Worm (Caenorhabditis elegans) whole organism, L2 larva: ENCODE results near the gene copz-1.
"Not testable (repeated sequence)": the region's sequence is repeated elsewhere in the genome, so short reads cannot be mapped to it uniquely, and the experiment has no call there.

Source experiments
- C34F6.9 ChIP-seq: fragments of 150-350 bp; optimal IDR thresholded peaks from 2 replicates; lab custom pipeline; 2014; ENCODE audit warnings: missing biosample characterization, missing genetic modification characterization
- F13H6.1 ChIP-seq: sonication (generic microtip); optimal IDR thresholded peaks from 2 replicates; lab custom pipeline; 2016; ENCODE audit warnings: missing genetic modification characterization, missing compliant biosample characterization
- R02D3.7 ChIP-seq: fragments of 150-350 bp; optimal IDR thresholded peaks from 2 replicates; lab custom pipeline; 2014; ENCODE audit warnings: missing biosample characterization, missing genetic modification characterization
- Y55F3AM.14 ChIP-seq: fragments of 200-800 bp; sonication (Bioruptor generic); optimal IDR thresholded peaks from 2 replicates; lab custom pipeline; 2018; ENCODE audit warnings: mild to moderate bottlenecking, missing genetic modification characterization, missing compliant biosample characterization
- ZK546.5 ChIP-seq: sonication (generic microtip); optimal IDR thresholded peaks from 2 replicates; lab custom pipeline; 2017; ENCODE audit warnings: missing biosample characterization, missing genetic modification characterization
- alr-1 ChIP-seq: fragments of 150-350 bp; optimal IDR thresholded peaks from 2 replicates; lab custom pipeline; 2014; ENCODE audit warnings: missing biosample characterization, missing genetic modification characterization
- aly-2 ChIP-seq: fragments of 150-350 bp; optimal IDR thresholded peaks from 2 replicates; lab custom pipeline; 2014; ENCODE audit warnings: missing biosample characterization, missing genetic modification characterization
- ama-1 ChIP-seq: fragments of 150-350 bp; optimal IDR thresholded peaks from 2 replicates; lab custom pipeline; 2018; ENCODE audit warnings: inconsistent platforms
- blmp-1 ChIP-seq: sonication (generic microtip); optimal IDR thresholded peaks from 2 replicates; lab custom pipeline; 2017; ENCODE audit warnings: missing genetic modification characterization, mild to moderate bottlenecking, missing compliant biosample characterization, antibody characterized with exemption, moderate library complexity; ENCODE audit not compliant: insufficient read depth
- ceh-16 ChIP-seq: fragments of 150-350 bp; optimal IDR thresholded peaks from 2 replicates; lab custom pipeline; 2014; ENCODE audit warnings: missing biosample characterization, missing genetic modification characterization
- ceh-82 ChIP-seq: fragments of 150-350 bp; optimal IDR thresholded peaks from 2 replicates; lab custom pipeline; 2014; ENCODE audit warnings: missing biosample characterization, missing genetic modification characterization
- dmd-4 ChIP-seq: sonication (generic microtip); optimal IDR thresholded peaks from 2 replicates; lab custom pipeline; 2017; ENCODE audit warnings: missing biosample characterization, missing genetic modification characterization
- egl-27 ChIP-seq: sonication (generic microtip); optimal IDR thresholded peaks from 3 replicates; lab custom pipeline; 2017; ENCODE audit warnings: missing biosample characterization, missing genetic modification reagents, missing genetic modification characterization
- elt-1 ChIP-seq: fragments of 150-350 bp; optimal IDR thresholded peaks from 2 replicates; lab custom pipeline; 2014; ENCODE audit warnings: missing biosample characterization, missing genetic modification characterization
- elt-3 ChIP-seq: sonication (generic microtip); optimal IDR thresholded peaks from 2 replicates; lab custom pipeline; 2017; ENCODE audit warnings: missing biosample characterization, missing genetic modification characterization
- fos-1 ChIP-seq: fragments of 150-350 bp; optimal IDR thresholded peaks from 2 replicates; lab custom pipeline; 2014; ENCODE audit warnings: missing biosample characterization, missing genetic modification characterization
- lin-39 ChIP-seq: fragments of 150-350 bp; optimal IDR thresholded peaks from 2 replicates; lab custom pipeline; 2014; ENCODE audit warnings: missing biosample characterization, missing genetic modification reagents, missing genetic modification characterization
- lsy-2 ChIP-seq, 2 experiments: fragments of 150-350 bp in 1 of 2; sonication (generic microtip) in 1 of 2; optimal IDR thresholded peaks; 2 replicates each; lab custom pipeline; 2014 to 2017; ENCODE audit warnings: missing biosample characterization in 2 of 2, missing genetic modification characterization in 2 of 2
- mab-5 ChIP-seq: fragments of 150-350 bp; optimal IDR thresholded peaks from 2 replicates; lab custom pipeline; 2014; ENCODE audit warnings: missing biosample characterization, missing genetic modification characterization
- mbf-1 ChIP-seq: sonication (generic microtip); optimal IDR thresholded peaks from 2 replicates; lab custom pipeline; 2017; ENCODE audit warnings: missing biosample characterization, missing genetic modification characterization
- mdl-1 ChIP-seq, 2 experiments: fragments of 150-350 bp in 1 of 2; sonication (generic microtip) in 1 of 2; optimal IDR thresholded peaks; 2 replicates each; lab custom pipeline; 2017; ENCODE audit warnings: missing biosample characterization in 2 of 2, missing genetic modification characterization in 2 of 2
- nhr-10 ChIP-seq: sonication (generic microtip); optimal IDR thresholded peaks from 2 replicates; lab custom pipeline; 2017; ENCODE audit warnings: missing biosample characterization, missing genetic modification characterization
- nhr-11 ChIP-seq: fragments of 150-350 bp; optimal IDR thresholded peaks from 2 replicates; lab custom pipeline; 2014; ENCODE audit warnings: missing biosample characterization, missing genetic modification characterization
- nhr-12 ChIP-seq: fragments of 150-350 bp; optimal IDR thresholded peaks from 2 replicates; lab custom pipeline; 2014; ENCODE audit warnings: missing biosample characterization, missing genetic modification characterization
- nhr-129 ChIP-seq: fragments of 150-350 bp; optimal IDR thresholded peaks from 2 replicates; lab custom pipeline; 2014; ENCODE audit warnings: missing biosample characterization, missing genetic modification characterization
- nhr-21 ChIP-seq: fragments of 150-350 bp; optimal IDR thresholded peaks from 2 replicates; lab custom pipeline; 2014; ENCODE audit warnings: missing biosample characterization, missing genetic modification characterization
- nhr-23 ChIP-seq: fragments of 150-350 bp; optimal IDR thresholded peaks from 2 replicates; lab custom pipeline; 2014; ENCODE audit warnings: missing biosample characterization, missing genetic modification reagents, missing genetic modification characterization
- nhr-6 ChIP-seq: fragments of 150-350 bp; optimal IDR thresholded peaks from 2 replicates; lab custom pipeline; 2014; ENCODE audit warnings: missing biosample characterization, missing genetic modification characterization
- nhr-77 ChIP-seq: fragments of 150-350 bp; optimal IDR thresholded peaks from 2 replicates; lab custom pipeline; 2014; ENCODE audit warnings: missing biosample characterization, missing genetic modification characterization
- peb-1 ChIP-seq: fragments of 150-350 bp; optimal IDR thresholded peaks from 2 replicates; lab custom pipeline; 2014; ENCODE audit warnings: missing biosample characterization, missing genetic modification characterization
- sem-4 ChIP-seq: fragments of 150-350 bp; optimal IDR thresholded peaks from 2 replicates; lab custom pipeline; 2014; ENCODE audit warnings: missing biosample characterization, missing genetic modification reagents, missing genetic modification characterization
- skn-1 ChIP-seq: sonication (generic microtip); optimal IDR thresholded peaks from 2 replicates; lab custom pipeline; 2017; ENCODE audit warnings: missing biosample characterization, missing genetic modification characterization
- sma-9 ChIP-seq, 2 experiments: fragments of 150-350 bp in 1 of 2; sonication (generic microtip) in 1 of 2; optimal IDR thresholded peaks; 2 replicates each; lab custom pipeline; 2014 to 2016; ENCODE audit warnings: missing genetic modification characterization in 2 of 2, mild to moderate bottlenecking in 1 of 2, missing biosample characterization in 1 of 2, missing compliant biosample characterization in 1 of 2, missing genetic modification reagents in 1 of 2, moderate library complexity in 1 of 2
- unc-39 ChIP-seq: fragments of 150-350 bp; optimal IDR thresholded peaks from 2 replicates; lab custom pipeline; 2014; ENCODE audit warnings: missing biosample characterization, missing genetic modification characterization
- unc-55 ChIP-seq: fragments of 150-350 bp; sonication (generic microtip); optimal IDR thresholded peaks from 3 replicates; lab custom pipeline; 2014; ENCODE audit warnings: missing biosample characterization, missing genetic modification reagents, missing genetic modification characterization
- unc-62 ChIP-seq: fragments of 150-350 bp; optimal IDR thresholded peaks from 2 replicates; lab custom pipeline; 2014; ENCODE audit warnings: missing biosample characterization, missing genetic modification reagents, missing genetic modification characterization
- ztf-1 ChIP-seq: fragments of 200-800 bp; sonication (Bioruptor generic); conservative IDR thresholded peaks from 2 replicates; pipeline ENCODE4 v1.3.6; 2022; ENCODE audit warnings: missing genetic modification characterization, missing compliant biosample characterization
- ztf-4 ChIP-seq: fragments of 150-350 bp; optimal IDR thresholded peaks from 2 replicates; lab custom pipeline; 2014; ENCODE audit warnings: missing biosample characterization, missing genetic modification characterization

copz-1 gene

DNA sequence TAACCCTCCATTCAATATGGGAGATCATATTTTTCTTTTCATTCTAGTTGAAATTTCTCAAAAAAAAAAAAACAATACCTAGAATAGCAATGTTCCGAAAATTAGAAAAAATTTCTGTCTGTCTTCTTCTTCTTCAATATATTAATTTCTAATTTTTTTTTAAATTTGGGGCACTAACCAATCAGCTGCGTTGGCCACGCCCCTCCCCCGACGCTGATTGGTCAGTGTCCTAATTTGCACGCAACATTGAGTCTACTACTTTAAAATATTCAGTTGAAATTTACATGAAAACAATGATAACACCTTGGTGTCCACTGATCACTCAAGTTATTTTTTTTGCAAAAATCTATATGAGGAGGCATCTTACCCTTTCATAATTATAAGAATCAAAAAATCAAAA lies 23.3 kb downstream of the copz-1 start:
- TF ChIP-seq R02D3.7 (no peak), alr-1 (no peak), elt-1 (tag; lab: Kevin White, UChicago) (no peak), nhr-12 (tag; lab: Kevin White, UChicago) (no peak), sem-4 (tag; lab: Kevin White, UChicago) (no peak), peb-1 (tag; lab: Kevin White, UChicago) (no peak), nhr-6 (tag; lab: Kevin White, UChicago) (no peak), egl-27 (no peak)

DNA sequence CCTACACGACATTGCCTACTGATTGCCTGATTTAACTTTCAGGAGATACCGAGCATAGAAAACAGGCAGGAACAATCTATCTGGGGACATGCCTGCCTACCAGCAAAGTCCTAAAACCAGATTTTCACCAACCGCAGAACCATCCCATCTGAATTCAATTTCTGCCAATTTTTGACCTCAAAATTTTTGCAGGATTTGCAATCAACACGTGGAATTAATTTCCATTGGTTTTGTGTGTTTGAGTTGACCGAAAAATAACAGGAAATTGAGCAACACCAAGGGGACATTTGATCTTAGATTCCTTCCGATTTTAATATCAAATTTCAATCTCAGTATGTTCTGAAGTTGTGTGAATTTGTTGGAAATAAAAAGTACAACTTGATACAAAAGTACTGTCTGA lies 26.3 kb downstream of the copz-1 start:
- TF ChIP-seq egl-27 (no peak), ceh-16 (tag; lab: Kevin White, UChicago) (no peak), elt-1 (tag; lab: Kevin White, UChicago) (no peak), nhr-11 (tag; lab: Kevin White, UChicago) (no peak), unc-39 (tag; lab: Kevin White, UChicago) (no peak), nhr-77 (tag; lab: Kevin White, UChicago) (no peak), mdl-1 (tag; optimal IDR thresholded peaks at IDR 0.05; lab: Kevin White, UChicago) (no peak), ztf-1 (no peak), skn-1 (tag; lab: Kevin White, UChicago) (no peak), lsy-2 (tag; optimal IDR thresholded peaks at IDR 0.05; lab: Kevin White, UChicago) (no peak), nhr-21 (tag; lab: Kevin White, UChicago) (no peak), aly-2 (tag; lab: Kevin White, UChicago) (no peak), mbf-1 (no peak)

DNA sequence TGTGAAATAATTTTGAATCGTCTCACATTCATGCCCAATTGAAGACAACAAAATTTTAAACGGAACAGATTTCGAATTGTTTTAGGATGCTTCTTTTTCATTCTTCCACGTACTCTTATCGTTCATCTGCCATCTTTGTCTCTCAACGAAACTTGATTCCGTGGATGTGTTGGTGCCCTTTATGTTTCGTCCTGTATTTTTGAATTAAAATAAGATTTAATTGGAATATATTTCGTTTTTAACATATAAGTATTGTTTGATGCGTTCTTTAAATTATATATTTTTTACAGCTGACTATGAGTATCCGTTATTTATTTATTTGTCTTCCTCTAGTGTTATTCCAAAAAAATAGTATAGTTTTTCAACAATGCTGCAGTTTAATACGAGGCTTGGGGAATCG lies 29.4 kb downstream of the copz-1 start, which contains the start of gene gly-1:
TSS of gene gly-1 (minus strand) at position 101 of the 400 bp plus-strand sequence.
- no peak for TF ChIP-seq Y55F3AM.14 (GFP tag; lab: Kevin White, UChicago)
- no peak for TF ChIP-seq nhr-129 (tag; lab: Kevin White, UChicago)
- no peak for TF ChIP-seq unc-62
- TF ChIP-seq nhr-10 (tag; lab: Kevin White, UChicago): no peak
- TF ChIP-seq ceh-16 (tag; lab: Kevin White, UChicago): no peak
- TF ChIP-seq ama-1: no peak
- TF ChIP-seq skn-1 (tag; lab: Kevin White, UChicago): no peak

DNA sequence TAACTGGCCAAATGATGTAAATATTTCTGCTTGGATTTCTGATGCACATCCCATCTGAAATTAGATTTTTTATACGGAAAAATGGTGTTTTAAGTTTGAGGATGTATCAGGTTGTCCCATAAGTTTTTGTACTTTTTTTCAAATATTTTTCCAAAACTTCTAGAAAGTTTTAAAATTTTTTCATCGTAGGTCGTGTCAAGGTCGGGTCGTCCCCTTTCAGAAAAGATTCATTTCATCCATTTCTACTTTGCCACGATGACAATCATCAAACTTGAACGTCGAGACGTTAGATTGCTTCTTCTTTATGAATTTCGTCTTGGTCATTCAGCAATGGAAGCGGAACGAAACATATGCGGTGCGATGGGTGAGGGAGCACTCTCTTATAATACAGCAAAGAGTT lies 31.7 kb downstream of the copz-1 start, which contains the start of gene sra-12:
TSS of gene sra-12 (minus strand) at position 101 of the 400 bp plus-strand sequence.
- TF ChIP-seq nhr-6 (tag; lab: Kevin White, UChicago); peb-1 (tag; lab: Kevin White, UChicago); alr-1: not testable (repeated sequence)

DNA sequence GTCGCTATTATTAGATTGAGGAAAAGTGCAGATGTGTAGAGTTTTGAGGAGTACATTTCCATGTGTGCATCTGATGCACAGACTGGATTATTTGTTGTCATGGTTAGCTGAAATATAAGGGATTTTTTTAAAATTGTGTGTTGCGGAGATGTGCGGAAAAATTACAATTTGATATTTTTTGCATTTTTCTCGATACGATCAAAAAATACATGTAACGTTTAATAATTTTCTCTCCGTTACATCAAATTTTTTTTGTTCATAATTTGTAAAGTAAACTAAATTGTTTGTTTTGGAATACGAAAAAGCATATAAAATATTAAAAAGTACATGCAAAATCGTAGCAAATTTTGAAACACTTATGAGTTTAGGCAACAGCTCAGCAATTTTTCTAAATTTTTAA lies 37.5 kb downstream of the copz-1 start, which contains the start of gene sra-11:
TSS of gene sra-11 (minus strand) at position 101 of the 400 bp plus-strand sequence.
- no peak for TF ChIP-seq sem-4 (tag; lab: Kevin White, UChicago)
- no peak for TF ChIP-seq unc-62
- no peak for TF ChIP-seq blmp-1 (tag; lab: Kevin White, UChicago)
- no peak for TF ChIP-seq ztf-4
- TF ChIP-seq nhr-23 (tag; lab: Kevin White, UChicago): no peak
- no peak for TF ChIP-seq F13H6.1 (tag; lab: Kevin White, UChicago)
- TF ChIP-seq sma-9 (GFP tag; optimal IDR thresholded peaks at IDR 0.05; lab: Kevin White, UChicago): no peak
- no peak for TF ChIP-seq sma-9 (tag; optimal IDR thresholded peaks at IDR 0.05; lab: Kevin White, UChicago)
- TF ChIP-seq nhr-11 (tag; lab: Kevin White, UChicago): no peak
- TF ChIP-seq C34F6.9 (tag; lab: Kevin White, UChicago): no peak
- TF ChIP-seq skn-1 (tag; lab: Kevin White, UChicago): no peak
- TF ChIP-seq, all 48 proteins: peak for 0

DNA sequence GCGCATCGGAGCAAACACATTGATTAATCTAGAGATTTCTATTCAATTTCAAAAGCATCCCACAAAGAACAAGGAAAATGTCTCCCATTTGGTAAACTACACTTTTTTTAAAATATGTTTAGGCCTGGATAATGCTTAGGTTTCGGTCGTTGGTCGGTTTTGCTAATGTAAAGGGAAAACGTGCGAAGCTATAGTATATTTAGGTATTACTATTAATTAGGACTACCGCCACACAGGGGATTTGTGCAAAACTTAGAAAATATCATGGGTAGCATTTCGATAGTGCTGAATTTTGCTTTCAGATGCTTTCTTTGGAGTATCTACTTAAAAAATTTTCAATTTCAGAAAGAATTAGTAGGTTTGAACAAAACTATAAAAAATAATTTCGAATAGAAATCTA lies 40.3 kb downstream of the copz-1 start:
- no peak for TF ChIP-seq ztf-1
- TF ChIP-seq sem-4 (tag; lab: Kevin White, UChicago): no peak
- no peak for TF ChIP-seq mab-5
- TF ChIP-seq nhr-77 (tag; lab: Kevin White, UChicago): no peak
- TF ChIP-seq ceh-82 (tag; lab: Kevin White, UChicago): no peak
- TF ChIP-seq lsy-2 (tag; optimal IDR thresholded peaks at IDR 0.05; lab: Kevin White, UChicago): no peak
- no peak for TF ChIP-seq unc-62
- no peak for TF ChIP-seq ZK546.5 (tag; lab: Kevin White, UChicago)
- no peak for TF ChIP-seq lin-39 (tag; lab: Kevin White, UChicago)
- TF ChIP-seq elt-3 (tag; lab: Kevin White, UChicago): no peak
- TF ChIP-seq nhr-23 (tag; lab: Kevin White, UChicago): no peak
- no peak for TF ChIP-seq ceh-16 (tag; lab: Kevin White, UChicago)
- TF ChIP-seq fos-1 (tag; lab: Kevin White, UChicago): no peak
- TF ChIP-seq dmd-4: no peak
- no peak for TF ChIP-seq mbf-1
- TF ChIP-seq unc-55 (GFP tag; lab: Kevin White, UChicago): no peak
- TF ChIP-seq nhr-12 (tag; lab: Kevin White, UChicago): no peak
- TF ChIP-seq sma-9 (GFP tag; optimal IDR thresholded peaks at IDR 0.05; lab: Kevin White, UChicago): no peak
- TF ChIP-seq sma-9 (tag; optimal IDR thresholded peaks at IDR 0.05; lab: Kevin White, UChicago): no peak
- no peak for TF ChIP-seq egl-27
- TF ChIP-seq skn-1 (tag; lab: Kevin White, UChicago): no peak
